Worm (Caenorhabditis elegans) whole organism, early embryonic: ENCODE data around the gene Y22D7AR.7.

Experiments
- B0310.2 ChIP-seq: sonication (generic microtip); optimal IDR thresholded peaks from 2 replicates; lab custom pipeline; 2016; ENCODE audit warnings: mild to moderate bottlenecking, missing genetic modification characterization, missing compliant biosample characterization
- F13C5.2 ChIP-seq: sonication (generic microtip); optimal IDR thresholded peaks from 2 replicates; lab custom pipeline; 2017; ENCODE audit warnings: mild to moderate bottlenecking, missing genetic modification characterization, inconsistent platforms, missing compliant biosample characterization
- aly-1 ChIP-seq: sonication (generic microtip); optimal IDR thresholded peaks from 2 replicates; lab custom pipeline; 2016; ENCODE audit warnings: missing genetic modification characterization, missing compliant biosample characterization
- ama-1 ChIP-seq: fragments of 150-350 bp; optimal IDR thresholded peaks from 2 replicates; lab custom pipeline; 2014
- ceh-13 ChIP-seq: fragments of 200-800 bp; sonication (Bioruptor generic); optimal IDR thresholded peaks from 2 replicates; lab custom pipeline; 2018; ENCODE audit warnings: mild to moderate bottlenecking, missing genetic modification characterization, missing compliant biosample characterization
- ceh-36 ChIP-seq: sonication (generic microtip); optimal IDR thresholded peaks from 2 replicates; lab custom pipeline; 2016; ENCODE audit warnings: missing genetic modification characterization, inconsistent platforms, missing compliant biosample characterization
- ets-7 ChIP-seq: sonication (generic microtip); optimal IDR thresholded peaks from 2 replicates; lab custom pipeline; 2016; ENCODE audit warnings: missing genotype, missing genetic modification characterization, missing compliant biosample characterization
- flt-1 ChIP-seq: fragments of 200-800 bp; sonication (Bioruptor generic); IDR thresholded peaks from 2 replicates; pipeline ENCODE4 v1.3.6; 2022; ENCODE audit warnings: missing genetic modification characterization, missing compliant biosample characterization
- hmbx-1 ChIP-seq: sonication (generic microtip); optimal IDR thresholded peaks from 2 replicates; lab custom pipeline; 2016; ENCODE audit warnings: mild to moderate bottlenecking, missing genetic modification characterization, missing compliant biosample characterization
- hmg-4 ChIP-seq: fragments of 200-800 bp; sonication (Bioruptor generic); optimal IDR thresholded peaks from 2 replicates; lab custom pipeline; 2018; ENCODE audit warnings: mild to moderate bottlenecking, missing genetic modification characterization, missing compliant biosample characterization
- hnd-1 ChIP-seq: sonication (generic microtip); optimal IDR thresholded peaks from 2 replicates; lab custom pipeline; 2016; ENCODE audit warnings: missing genetic modification characterization, missing compliant biosample characterization
- pes-1 ChIP-seq: fragments of 200-800 bp; sonication (Bioruptor generic); IDR thresholded peaks from 2 replicates; pipeline ENCODE4 v1.3.6; 2022; ENCODE audit warnings: missing genetic modification reagents, missing genetic modification characterization, missing compliant biosample characterization
- scrt-1 ChIP-seq: fragments of 200-800 bp; sonication (Bioruptor generic); IDR thresholded peaks from 2 replicates; pipeline ENCODE4 v1.3.6; 2022; ENCODE audit warnings: missing genetic modification characterization, missing compliant biosample characterization
- sea-1 ChIP-seq: fragments of 200-800 bp; sonication (Bioruptor generic); conservative IDR thresholded peaks from 2 replicates; pipeline ENCODE4 v1.3.6; 2022; ENCODE audit warnings: missing genetic modification characterization, missing compliant biosample characterization
- tbx-11 ChIP-seq: fragments of 200-800 bp; sonication (Bioruptor generic); IDR thresholded peaks from 2 replicates; pipeline ENCODE4 v1.3.6; 2022; ENCODE audit warnings: missing genetic modification characterization, missing compliant biosample characterization
- tbx-37 ChIP-seq: fragments of 200-800 bp; sonication (Bioruptor generic); conservative IDR thresholded peaks from 2 replicates; pipeline ENCODE4 v1.3.6; 2022; ENCODE audit warnings: missing genetic modification reagents, missing genetic modification characterization, missing compliant biosample characterization
- tra-4 ChIP-seq: sonication (generic microtip); optimal IDR thresholded peaks from 2 replicates; lab custom pipeline; 2017; ENCODE audit warnings: missing genetic modification characterization, missing compliant biosample characterization

Gene Y22D7AR.7

DNA sequence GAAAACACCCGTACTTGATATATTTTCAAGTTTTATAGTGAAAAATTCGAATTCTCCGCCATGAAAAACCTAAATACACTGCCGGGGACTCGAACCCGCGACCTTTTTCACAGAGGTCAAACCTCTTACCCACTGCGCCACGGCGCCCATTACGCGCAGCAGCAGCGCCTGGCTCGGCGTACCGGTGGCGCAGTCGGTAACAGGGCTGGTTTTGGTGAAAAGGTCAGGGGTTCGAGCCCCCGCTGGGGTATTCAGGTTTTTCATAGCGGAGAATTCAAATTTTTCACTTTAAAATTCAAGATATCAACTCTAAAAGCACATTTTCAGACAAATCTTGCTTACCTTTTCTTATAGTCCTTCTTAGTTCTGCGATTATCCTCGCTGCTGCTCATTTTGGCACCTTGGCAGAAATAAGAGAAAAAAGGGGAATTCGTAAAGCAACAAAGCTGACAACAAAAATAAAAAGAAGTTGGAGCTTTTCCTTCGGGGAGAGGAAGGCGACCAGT lies 23.1 kb downstream of the Y22D7AR.7 start, which contains the start of gene Y22D7AL.16:
Y22D7AL.16 (minus strand) TSS at position 456 of the 506 bp plus-strand sequence.
- TF ChIP-seq ets-7 (tag; lab: Kevin White, UChicago): no peak
- TF ChIP-seq B0310.2 (tag; lab: Kevin White, UChicago): no peak
- TF ChIP-seq hmg-4: no peak
- TF ChIP-seq ama-1 (lab: Kevin White, UChicago): no peak
- no peak for TF ChIP-seq F13C5.2 (tag; lab: Kevin White, UChicago)
- TF ChIP-seq hmbx-1: no peak
- TF ChIP-seq sea-1: no peak

DNA sequence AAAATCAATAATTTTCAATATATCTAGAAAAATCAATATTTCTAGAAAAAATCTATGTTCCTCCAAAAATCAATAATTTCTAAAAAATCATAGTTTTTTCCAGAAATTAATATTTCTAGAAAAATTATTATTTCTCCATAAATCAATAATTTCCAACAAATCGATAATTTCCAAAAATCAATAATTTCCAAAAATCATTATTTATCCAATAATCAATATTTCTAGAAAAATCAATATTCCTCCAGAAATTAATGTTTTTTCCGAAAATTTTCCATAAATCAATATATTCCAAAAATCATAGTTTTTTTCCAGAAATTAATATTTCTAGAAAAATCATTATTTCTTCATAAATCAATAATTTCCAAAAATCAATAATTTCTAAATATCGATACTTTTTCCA lies 24.8 kb downstream of the Y22D7AR.7 start:
- TF ChIP-seq ceh-13 (no peak), tbx-37 (GFP tag; lab: Robert Waterston, UW) (no peak), ama-1 (lab: Kevin White, UChicago) (no peak), scrt-1 (GFP tag; lab: Robert Waterston, UW) (no peak), B0310.2 (tag; lab: Kevin White, UChicago) (no peak), hmg-4 (no peak), sea-1 (no peak), tra-4 (no peak), pes-1 (no peak), aly-1 (tag; lab: Kevin White, UChicago) (no peak), hmbx-1 (no peak), F13C5.2 (tag; lab: Kevin White, UChicago) (no peak), ceh-36 (no peak), tbx-11 (GFP tag; lab: Robert Waterston, UW) (no peak), hnd-1 (tag; lab: Kevin White, UChicago) (no peak), flt-1 (GFP tag; lab: Robert Waterston, UW) (no peak)

DNA sequence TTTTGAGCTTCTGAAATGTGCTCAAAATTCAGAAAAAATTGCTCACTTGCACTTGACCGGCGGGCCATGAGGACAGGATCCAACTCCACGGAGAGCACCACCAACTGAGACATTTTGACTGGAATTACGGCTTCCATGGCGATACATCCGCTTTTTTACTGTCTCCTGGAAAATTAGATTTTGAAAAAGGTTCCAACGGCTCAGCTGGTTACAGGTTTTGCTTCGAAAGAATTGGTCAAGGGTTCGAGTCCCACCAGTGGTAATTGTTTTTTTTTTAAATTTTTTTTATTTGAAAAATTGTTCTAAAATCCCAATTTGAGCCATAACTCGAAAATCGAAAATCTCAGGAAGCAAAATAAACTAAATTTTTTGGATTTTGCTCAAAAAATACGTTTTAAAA lies 25.5 kb downstream of the Y22D7AR.7 start:
- no peak for TF ChIP-seq aly-1 (tag; lab: Kevin White, UChicago)
- TF ChIP-seq pes-1: no peak
- no peak for TF ChIP-seq ama-1 (lab: Kevin White, UChicago)
- no peak for TF ChIP-seq tra-4
- TF ChIP-seq tbx-37 (GFP tag; lab: Robert Waterston, UW): no peak
- no peak for TF ChIP-seq hnd-1 (tag; lab: Kevin White, UChicago)
- TF ChIP-seq B0310.2 (tag; lab: Kevin White, UChicago): no peak
- no peak for TF ChIP-seq F13C5.2 (tag; lab: Kevin White, UChicago)
- TF ChIP-seq hmg-4: no peak
- TF ChIP-seq ceh-13: no peak
- no peak for TF ChIP-seq flt-1 (GFP tag; lab: Robert Waterston, UW)
- TF ChIP-seq hmbx-1: no peak
- no peak for TF ChIP-seq scrt-1 (GFP tag; lab: Robert Waterston, UW)
- no peak for TF ChIP-seq tbx-11 (GFP tag; lab: Robert Waterston, UW)
- no peak for TF ChIP-seq ets-7 (tag; lab: Kevin White, UChicago)
- no peak for TF ChIP-seq ceh-36
- TF ChIP-seq sea-1: no peak

DNA sequence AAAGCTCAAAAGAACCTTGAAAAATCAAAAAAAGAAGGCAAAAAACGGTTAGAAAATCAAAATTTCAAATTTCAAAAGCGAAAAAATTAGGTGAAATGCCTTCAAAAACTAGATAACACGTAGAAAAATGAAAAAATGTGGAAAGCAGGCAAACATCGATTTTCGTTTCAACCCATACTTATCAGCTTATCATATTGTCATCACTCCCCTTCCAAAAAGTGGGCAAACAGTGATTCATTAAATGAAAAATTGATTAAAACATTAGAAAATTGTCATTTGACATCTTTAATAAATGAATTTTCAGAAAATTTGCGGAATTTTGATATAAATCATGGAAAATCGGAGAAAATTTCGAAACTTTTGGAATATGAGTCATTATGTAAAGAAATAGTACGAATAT lies 26.9 kb downstream of the Y22D7AR.7 start:
- TF ChIP-seq ceh-13: no peak
- TF ChIP-seq scrt-1 (GFP tag; lab: Robert Waterston, UW): no peak
- TF ChIP-seq ets-7 (tag; lab: Kevin White, UChicago): no peak
- TF ChIP-seq hmg-4: no peak
- TF ChIP-seq hmbx-1: no peak
- TF ChIP-seq sea-1: no peak
- TF ChIP-seq ama-1 (lab: Kevin White, UChicago): no peak
- no peak for TF ChIP-seq tbx-11 (GFP tag; lab: Robert Waterston, UW)
- TF ChIP-seq flt-1 (GFP tag; lab: Robert Waterston, UW): no peak
- TF ChIP-seq pes-1: no peak
- TF ChIP-seq hnd-1 (tag; lab: Kevin White, UChicago): no peak
- no peak for TF ChIP-seq F13C5.2 (tag; lab: Kevin White, UChicago)
- TF ChIP-seq aly-1 (tag; lab: Kevin White, UChicago): no peak
- TF ChIP-seq tra-4: no peak
- TF ChIP-seq B0310.2 (tag; lab: Kevin White, UChicago): no peak

DNA sequence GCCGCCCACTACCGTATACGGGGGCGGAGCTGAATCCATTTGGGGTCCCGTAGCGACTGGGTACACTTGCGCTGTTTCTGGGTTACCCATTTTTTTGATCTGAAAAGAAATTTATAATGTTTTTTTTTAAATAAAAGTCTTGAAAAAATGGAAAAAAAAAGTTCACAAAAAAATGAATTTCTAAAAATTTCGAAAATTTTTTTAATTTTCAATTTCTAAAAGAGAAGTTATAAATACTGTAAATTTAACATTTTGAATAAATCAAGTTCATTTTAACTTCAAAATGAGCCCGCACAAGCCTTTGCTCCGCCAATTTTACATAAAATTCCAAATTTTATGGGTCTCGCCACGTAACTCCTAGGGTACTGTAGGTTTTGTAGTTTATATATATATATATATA lies 28.1 kb downstream of the Y22D7AR.7 start, which contains the start of gene Y22D7AL.15:
Y22D7AL.15 (minus strand) TSS at position 101 of the 400 bp plus-strand sequence.
- TF ChIP-seq tbx-37 (GFP tag; lab: Robert Waterston, UW) (no peak), flt-1 (GFP tag; lab: Robert Waterston, UW) (no peak)

DNA sequence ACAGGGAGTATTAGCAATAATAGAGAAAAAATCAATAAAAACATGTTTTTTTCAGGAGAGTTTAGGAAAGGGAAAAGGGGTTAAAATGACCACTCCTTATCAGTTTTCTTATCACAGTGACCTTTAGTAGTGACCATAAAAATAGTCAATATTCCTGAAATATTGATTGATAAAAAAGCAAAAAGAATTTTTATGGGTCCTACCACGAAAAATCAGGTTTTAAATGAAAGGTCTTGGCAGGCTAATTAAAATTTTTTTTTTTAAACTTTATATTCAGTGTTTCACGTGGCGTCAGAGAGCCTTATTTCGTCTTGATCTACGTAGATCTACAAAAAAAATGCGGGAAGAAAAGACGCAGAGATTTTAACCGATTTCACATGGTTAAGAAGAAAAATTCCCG lies 30.5 kb downstream of the Y22D7AR.7 start, which contains the start of gene cht-4:
cht-4 (minus strand) TSS at position 101 of the 400 bp plus-strand sequence.
- TF ChIP-seq B0310.2 (tag; lab: Kevin White, UChicago) (no peak), ets-7 (tag; lab: Kevin White, UChicago) (no peak), ama-1 (lab: Kevin White, UChicago) (no peak), pes-1 (no peak), hnd-1 (tag; lab: Kevin White, UChicago) (no peak), F13C5.2 (tag; lab: Kevin White, UChicago) (no peak), tbx-37 (GFP tag; lab: Robert Waterston, UW) (no peak), hmbx-1 (no peak), tbx-11 (GFP tag; lab: Robert Waterston, UW) (no peak), hmg-4 (no peak), flt-1 (GFP tag; lab: Robert Waterston, UW) (no peak), ceh-13 (no peak), tra-4 (no peak), scrt-1 (GFP tag; lab: Robert Waterston, UW) (no peak)

DNA sequence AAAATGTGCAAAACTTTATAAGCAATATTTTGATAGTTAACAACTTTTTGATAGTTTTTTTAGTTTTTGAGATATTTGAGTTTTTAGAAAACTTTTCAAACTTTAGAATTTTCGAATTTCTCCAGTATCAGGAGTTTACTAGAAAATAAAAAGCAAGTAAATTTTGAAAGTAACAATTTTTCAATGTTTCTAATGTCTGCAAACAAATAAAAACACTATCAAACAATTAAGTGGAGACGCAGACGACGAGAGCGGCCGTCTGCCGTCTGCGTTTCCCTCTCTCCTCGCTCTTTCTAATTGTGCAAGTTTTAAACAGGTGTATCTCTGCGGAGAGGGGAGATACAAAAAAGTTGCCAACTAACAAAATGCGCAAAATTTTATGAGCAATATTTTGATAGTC lies 35.0 kb downstream of the Y22D7AR.7 start:
- no peak for TF ChIP-seq ama-1 (lab: Kevin White, UChicago)
- TF ChIP-seq tra-4: no peak

DNA sequence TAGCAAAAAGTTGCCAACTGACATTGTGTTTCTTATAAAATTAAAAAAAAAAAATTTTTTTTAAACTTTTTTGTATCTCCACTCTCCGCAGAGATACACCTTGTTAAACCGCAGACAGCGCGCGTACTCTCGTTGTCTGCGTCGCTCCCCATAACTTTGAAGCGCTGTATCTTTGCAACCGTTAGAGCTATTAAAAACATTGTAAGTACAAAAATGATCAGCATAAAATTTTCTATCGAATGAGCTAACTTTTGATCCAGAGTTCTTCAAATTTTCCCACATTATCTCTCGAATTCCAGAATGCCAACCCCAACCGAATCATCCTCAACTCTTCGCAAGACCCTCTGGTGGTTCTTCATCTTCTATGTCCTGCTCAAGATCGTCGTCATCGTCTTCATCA lies 35.7 kb downstream of the Y22D7AR.7 start, which contains the start of gene Y22D7AL.1:
Y22D7AL.1 (plus strand) TSS at position 301 of the 400 bp plus-strand sequence.
- TF ChIP-seq ama-1 (lab: Kevin White, UChicago) (no peak), F13C5.2 (tag; lab: Kevin White, UChicago) (no peak), tbx-11 (GFP tag; lab: Robert Waterston, UW) (no peak), B0310.2 (tag; lab: Kevin White, UChicago) (no peak), aly-1 (tag; lab: Kevin White, UChicago) (no peak), hnd-1 (tag; lab: Kevin White, UChicago) (no peak), scrt-1 (GFP tag; lab: Robert Waterston, UW) (no peak), hmbx-1 (no peak), flt-1 (GFP tag; lab: Robert Waterston, UW) (no peak), ets-7 (tag; lab: Kevin White, UChicago) (no peak), tra-4 (no peak), hmg-4 (no peak), sea-1 (no peak), ceh-13 (no peak), pes-1 (no peak), tbx-37 (GFP tag; lab: Robert Waterston, UW) (no peak), ceh-36 (no peak)
